Worm (Caenorhabditis elegans): ENCODE results near the gene Y15E3A.4.

DNA sequence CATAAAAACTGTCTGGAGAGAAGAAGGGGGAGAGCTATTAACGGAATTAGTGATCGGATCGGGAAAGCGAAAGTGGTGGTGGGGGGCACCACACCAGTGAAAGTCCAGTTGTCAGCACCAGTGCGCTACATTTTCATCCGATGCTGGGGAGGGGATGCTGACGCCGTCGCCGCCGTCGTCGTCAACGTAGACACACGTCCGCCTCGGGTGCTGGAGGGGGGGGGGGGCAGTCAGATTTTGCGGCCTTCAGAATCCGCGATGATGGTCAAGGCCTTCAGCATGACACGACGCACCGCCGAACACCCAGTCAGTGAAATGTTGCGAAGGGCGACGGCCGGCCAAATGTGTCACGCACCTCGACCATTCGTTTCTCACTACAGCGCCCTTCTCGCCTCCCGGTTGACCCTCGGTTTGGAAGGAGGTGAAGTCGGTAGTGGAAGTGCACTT is 20.4 kb upstream of the Y15E3A.4 start:
- TF ChIP-seq nhr-6 (tag; optimal IDR thresholded peaks at IDR 0.05) (no peak), ztf-4 (tag; optimal IDR thresholded peaks at IDR 0.05) (no peak), egl-27 (tag; optimal IDR thresholded peaks at IDR 0.05) (peak; percentile 29), lin-13 (GFP tag; optimal IDR thresholded peaks at IDR 0.05) (no peak), F13H6.1 (tag; optimal IDR thresholded peaks at IDR 0.05) (no peak), R02D3.7 (tag; optimal IDR thresholded peaks at IDR 0.05) (no peak), snpc-4 (tag; optimal IDR thresholded peaks at IDR 0.05) (no peak)

Measured in whole organism, L2 larva.